Worm (Caenorhabditis elegans): Measurements from ENCODE around the gene Y7A9A.1.

ce11 chrIV:16233028-16233427, 36.2 kb downstream of the Y7A9A.1 start, which contains the start of the genes hpa-1 and irld-39:
- TF ChIP-seq pqm-1 (tag; optimal IDR thresholded peaks at IDR 0.05) (no peak), ceh-82 (tag; optimal IDR thresholded peaks at IDR 0.05) (no peak), lin-38 (GFP tag; IDR thresholded peaks at IDR 0.05) (no peak), lin-39 (tag; optimal IDR thresholded peaks at IDR 0.05) (no peak), snpc-4 (tag; optimal IDR thresholded peaks at IDR 0.05) (no peak), aly-2 (tag; optimal IDR thresholded peaks at IDR 0.05) (no peak), ama-1 (optimal IDR thresholded peaks at IDR 0.05) (no peak), unc-62 (GFP tag; optimal IDR thresholded peaks at IDR 0.05 in 1 of 2) (no peak), unc-62 (tag; optimal IDR thresholded peaks at IDR 0.05) (no peak), F44E2.7 (GFP tag; IDR thresholded peaks at IDR 0.05) (no peak)

Data from whole organism, L4 larva.